In genomic region chrX:3693989-3694769, dm6 we compare ENCODE assay signal across 3 fruit fly cellular contexts.
TF ChIP-seq lines count a peak whose summit lies in the region.

No protein-coding gene starts in this region.

TF ChIP-seq in whole organism, adult, 20 proteins besides CTCF, POLR2A, EP300 and RAD21 (continued from another document):
- TF ChIP-seq pad (GFP tag; optimal IDR thresholded peaks at IDR 0.05; lab: Kevin White, UChicago) (peak; percentile 55), toe (GFP tag; optimal IDR thresholded peaks at IDR 0.05; lab: Kevin White, UChicago) (no peak)

TF ChIP-seq in whole organism, embryonic, 481 proteins besides CTCF, POLR2A, EP300 and RAD21 (continued from another document and continues in another):
- TF ChIP-seq Tbp (GFP tag; optimal IDR thresholded peaks at IDR 0.05; lab: Kevin White, UChicago) (no peak), sr (GFP tag; IDR thresholded peaks at IDR 0.05; lab: Robert Waterston, UW) (no peak), ewg (GFP tag; optimal IDR thresholded peaks at IDR 0.05; lab: Kevin White, UChicago) (peak; percentile 32), fru (optimal IDR thresholded peaks at IDR 0.05; lab: Kevin White, UChicago) (no peak), NfI (GFP tag; optimal IDR thresholded peaks at IDR 0.05; lab: Kevin White, UChicago) (peak; percentile 51), CG30020 (tag; optimal IDR thresholded peaks at IDR 0.05; lab: Kevin White, UChicago) (peak; percentile 11), gfzf (GFP tag; optimal IDR thresholded peaks at IDR 0.05; lab: Kevin White, UChicago) (no peak), CG42726 (GFP tag; IDR thresholded peaks at IDR 0.05; lab: Robert Waterston, UW; ENCODE audit: partially characterized antibody) (no peak), pfk (GFP tag; optimal IDR thresholded peaks at IDR 0.05; lab: Kevin White, UChicago) (no peak), CG7987 (GFP tag; optimal IDR thresholded peaks at IDR 0.05; lab: Kevin White, UChicago) (no peak), PHDP (tag; optimal IDR thresholded peaks at IDR 0.05; lab: Kevin White, UChicago) (peak; percentile 22), onecut (GFP tag; IDR thresholded peaks at IDR 0.05; lab: Robert Waterston, UW) (peak; percentile 13; the same call in 1 of the 2 replicates), Jarid2 (GFP tag; optimal IDR thresholded peaks at IDR 0.05; lab: Kevin White, UChicago) (no peak), run (tag; optimal IDR thresholded peaks at IDR 0.05; lab: Kevin White, UChicago) (no peak), CG1233 (GFP tag; optimal IDR thresholded peaks at IDR 0.05; lab: Kevin White, UChicago) (peak; percentile 59), CG8281 (tag; optimal IDR thresholded peaks at IDR 0.05; lab: Kevin White, UChicago) (peak; percentile 34), Side (GFP tag; optimal IDR thresholded peaks at IDR 0.05; lab: Kevin White, UChicago) (no peak), zfh1 (GFP tag; IDR thresholded peaks at IDR 0.05; lab: Robert Waterston, UW) (no peak), CG10565 (GFP tag; optimal IDR thresholded peaks at IDR 0.05; lab: Kevin White, UChicago) (no peak), Spps (tag; optimal IDR thresholded peaks at IDR 0.05; lab: Kevin White, UChicago) (peak; percentile 36), CoRest (tag; optimal IDR thresholded peaks at IDR 0.05; lab: Kevin White, UChicago) (peak; percentile 73), pzg (GFP tag; optimal IDR thresholded peaks at IDR 0.05; lab: Kevin White, UChicago) (no peak), CG8359 (GFP tag; optimal IDR thresholded peaks at IDR 0.05; lab: Kevin White, UChicago; ENCODE audit: borderline replicate concordance) (peak; percentile 24), Lim3 (GFP tag; IDR thresholded peaks at IDR 0.05; lab: Robert Waterston, UW) (no peak), Camta (GFP tag; optimal IDR thresholded peaks at IDR 0.05; lab: Kevin White, UChicago) (peak; percentile 47), CG10959 (GFP tag; IDR thresholded peaks at IDR 0.05; lab: Robert Waterston, UW) (no peak), CG3726 (GFP tag; IDR thresholded peaks at IDR 0.05; lab: Robert Waterston, UW) (no peak), nerfin-2 (GFP tag; IDR thresholded peaks at IDR 0.05; lab: Robert Waterston, UW; ENCODE audit: partially characterized antibody) (no peak), trh (GFP tag; optimal IDR thresholded peaks at IDR 0.05; lab: Kevin White, UChicago) (no peak), ham (GFP tag; IDR thresholded peaks at IDR 0.05; lab: Robert Waterston, UW) (no peak), Hey (tag; optimal IDR thresholded peaks at IDR 0.05; lab: Kevin White, UChicago) (no peak), lbe (GFP tag; optimal IDR thresholded peaks at IDR 0.05; lab: Kevin White, UChicago) (no peak), CG10462 (GFP tag; optimal IDR thresholded peaks at IDR 0.05; lab: Kevin White, UChicago) (peak; percentile 2), CG12659 (GFP tag; optimal IDR thresholded peaks at IDR 0.05; lab: Kevin White, UChicago) (peak; percentile 63), Lhr (GFP tag; optimal IDR thresholded peaks at IDR 0.05; lab: Kevin White, UChicago) (peak; percentile 4), CG12769 (tag; optimal IDR thresholded peaks at IDR 0.05; lab: Kevin White, UChicago) (peak; percentile 24), CG9215 (GFP tag; IDR thresholded peaks at IDR 0.05; lab: Robert Waterston, UW) (no peak), CG6683 (GFP tag; optimal IDR thresholded peaks at IDR 0.05; lab: Kevin White, UChicago) (no peak), CG9727 (GFP tag; optimal IDR thresholded peaks at IDR 0.05; lab: Kevin White, UChicago) (peak; percentile 80), tup (GFP tag; optimal IDR thresholded peaks at IDR 0.05; lab: Kevin White, UChicago) (no peak), NC2β (GFP tag; optimal IDR thresholded peaks at IDR 0.05; lab: Kevin White, UChicago) (peak; percentile 37), lilli (GFP tag; optimal IDR thresholded peaks at IDR 0.05; lab: Kevin White, UChicago) (peak; percentile 65), aop (GFP tag; IDR thresholded peaks at IDR 0.05; lab: Robert Waterston, UW) (no peak), nmo (GFP tag; optimal IDR thresholded peaks at IDR 0.05; lab: Kevin White, UChicago) (peak; percentile 76), Sox100B (GFP tag; optimal IDR thresholded peaks at IDR 0.05; lab: Kevin White, UChicago) (peak; percentile 83), CG14014 (GFP tag; IDR thresholded peaks at IDR 0.05; lab: Robert Waterston, UW) (no peak), CG33213 (GFP tag; optimal IDR thresholded peaks at IDR 0.05; lab: Kevin White, UChicago) (no peak), Antp (GFP tag; optimal IDR thresholded peaks at IDR 0.05; lab: Kevin White, UChicago) (peak; percentile 42), CG1832 (GFP tag; optimal IDR thresholded peaks at IDR 0.05; lab: Kevin White, UChicago) (no peak), E2f1 (GFP tag; IDR thresholded peaks at IDR 0.05; lab: Robert Waterston, UW) (0 out of 2 replicates have a peak, but pooled peaks have one; percentile 8), HmgD (GFP tag; optimal IDR thresholded peaks at IDR 0.05; lab: Kevin White, UChicago) (no peak), pnt (GFP tag; optimal IDR thresholded peaks at IDR 0.05; lab: Kevin White, UChicago) (no peak), fd64A (GFP tag; optimal IDR thresholded peaks at IDR 0.05; lab: Kevin White, UChicago) (peak; percentile 29), D19B (GFP tag; optimal IDR thresholded peaks at IDR 0.05; lab: Kevin White, UChicago) (no peak), CG5245 (GFP tag; optimal IDR thresholded peaks at IDR 0.05; lab: Kevin White, UChicago) (peak; percentile 21), dmrt11E (tag; optimal IDR thresholded peaks at IDR 0.05; lab: Kevin White, UChicago) (peak; percentile 73), CG1792 (GFP tag; optimal IDR thresholded peaks at IDR 0.05; lab: Kevin White, UChicago) (no peak), CG10979 (tag; optimal IDR thresholded peaks at IDR 0.05; lab: Kevin White, UChicago) (peak; percentile 71), CG6854 (GFP tag; optimal IDR thresholded peaks at IDR 0.05; lab: Kevin White, UChicago) (no peak), pho (GFP tag; optimal IDR thresholded peaks at IDR 0.05; lab: Kevin White, UChicago) (no peak), crc (GFP tag; optimal IDR thresholded peaks at IDR 0.05; lab: Kevin White, UChicago) (peak; percentile 7), usp (GFP tag; optimal IDR thresholded peaks at IDR 0.05; lab: Kevin White, UChicago) (no peak), lab (GFP tag; optimal IDR thresholded peaks at IDR 0.05; lab: Kevin White, UChicago) (peak; percentile 46), CG8924 (tag; optimal IDR thresholded peaks at IDR 0.05; lab: Kevin White, UChicago) (peak; percentile 75), NC2α (GFP tag; optimal IDR thresholded peaks at IDR 0.05; lab: Kevin White, UChicago) (peak; percentile 32), Hr78 (GFP tag; optimal IDR thresholded peaks at IDR 0.05; lab: Kevin White, UChicago) (peak in 1 of 2 experiments; percentile 85)

TF ChIP-seq in whole organism, prepupa, 60 proteins besides CTCF, POLR2A, EP300 and RAD21 (continued from another document):
- TF ChIP-seq Lpt (GFP tag; optimal IDR thresholded peaks at IDR 0.05; lab: Kevin White, UChicago) (peak; percentile 49), esn (GFP tag; optimal IDR thresholded peaks at IDR 0.05; lab: Kevin White, UChicago) (peak; percentile 83), Hr4 (GFP tag; optimal IDR thresholded peaks at IDR 0.05; lab: Kevin White, UChicago) (peak; percentile 83), cyc (GFP tag; optimal IDR thresholded peaks at IDR 0.05; lab: Kevin White, UChicago) (peak; percentile 70), pdm3 (GFP tag; optimal IDR thresholded peaks at IDR 0.05; lab: Kevin White, UChicago) (peak; percentile 77), achi (GFP tag; optimal IDR thresholded peaks at IDR 0.05; lab: Kevin White, UChicago) (peak; percentile 75), lz (GFP tag; optimal IDR thresholded peaks at IDR 0.05; lab: Kevin White, UChicago) (peak; percentile 75), Eip93F (GFP tag; optimal IDR thresholded peaks at IDR 0.05; lab: Kevin White, UChicago) (no peak), CG11902 (GFP tag; optimal IDR thresholded peaks at IDR 0.05; lab: Kevin White, UChicago) (peak; percentile 15), OdsH (GFP tag; optimal IDR thresholded peaks at IDR 0.05; lab: Kevin White, UChicago) (peak; percentile 79), fkh (GFP tag; optimal IDR thresholded peaks at IDR 0.05; lab: Kevin White, UChicago) (peak; percentile 68), Gug (GFP tag; IDR thresholded peaks at IDR 0.05; lab: Robert Waterston, UW) (no peak), CG31627 (GFP tag; optimal IDR thresholded peaks at IDR 0.05; lab: Kevin White, UChicago) (peak; percentile 71), salr (GFP tag; optimal IDR thresholded peaks at IDR 0.05; lab: Kevin White, UChicago) (peak in 1 of 2 experiments; percentile 84), CG7368 (GFP tag; optimal IDR thresholded peaks at IDR 0.05; lab: Kevin White, UChicago) (peak; percentile 45), CG15336 (GFP tag; IDR thresholded peaks at IDR 0.05; lab: Robert Waterston, UW) (peak; percentile 13; the same call in 1 of the 2 replicates), Ets21C (GFP tag; optimal IDR thresholded peaks at IDR 0.05; lab: Kevin White, UChicago) (peak; percentile 27), CG16779 (tag; optimal IDR thresholded peaks at IDR 0.05; lab: Kevin White, UChicago) (peak; percentile 24), CG4318 (GFP tag; optimal IDR thresholded peaks at IDR 0.05; lab: Kevin White, UChicago) (peak; percentile 76), net (GFP tag; optimal IDR thresholded peaks at IDR 0.05; lab: Kevin White, UChicago) (peak; percentile 72), Hr38 (GFP tag; optimal IDR thresholded peaks at IDR 0.05; lab: Kevin White, UChicago) (no peak), fd85E (GFP tag; optimal IDR thresholded peaks at IDR 0.05; lab: Kevin White, UChicago) (no peak), CG32006 (GFP tag; optimal IDR thresholded peaks at IDR 0.05; lab: Kevin White, UChicago) (peak; percentile 88), svp (GFP tag; lab: Kevin White, UChicago) (peak; percentile 93), Sox102F (GFP tag; optimal IDR thresholded peaks at IDR 0.05; lab: Kevin White, UChicago) (peak; percentile 69), dac (GFP tag; optimal IDR thresholded peaks at IDR 0.05; lab: Kevin White, UChicago) (peak; percentile 70), eg (GFP tag; IDR thresholded peaks at IDR 0.05; lab: Robert Waterston, UW) (peak; percentile 58; the same call in 1 of the 3 replicates), CG6792 (GFP tag; optimal IDR thresholded peaks at IDR 0.05; lab: Kevin White, UChicago) (peak; percentile 71), vri (GFP tag; optimal IDR thresholded peaks at IDR 0.05; lab: Kevin White, UChicago) (peak; percentile 40), CG6854 (GFP tag; optimal IDR thresholded peaks at IDR 0.05; lab: Kevin White, UChicago) (no peak), topi (GFP tag; optimal IDR thresholded peaks at IDR 0.05; lab: Kevin White, UChicago) (peak; percentile 79), Blimp-1 (GFP tag; optimal IDR thresholded peaks at IDR 0.05; lab: Kevin White, UChicago) (peak; percentile 12), fd59A (GFP tag; optimal IDR thresholded peaks at IDR 0.05; lab: Kevin White, UChicago) (peak; percentile 76), CG10631 (GFP tag; optimal IDR thresholded peaks at IDR 0.05; lab: Kevin White, UChicago) (peak; percentile 81), CG10669 (GFP tag; optimal IDR thresholded peaks at IDR 0.05; lab: Kevin White, UChicago) (peak; percentile 64), CG6808 (GFP tag; optimal IDR thresholded peaks at IDR 0.05; lab: Kevin White, UChicago) (peak; percentile 57), Sox14 (GFP tag; optimal IDR thresholded peaks at IDR 0.05; lab: Kevin White, UChicago) (peak; percentile 70), spab (GFP tag; optimal IDR thresholded peaks at IDR 0.05; lab: Kevin White, UChicago) (peak; percentile 58), CG8632 (GFP tag; optimal IDR thresholded peaks at IDR 0.05; lab: Kevin White, UChicago) (peak; percentile 63), Smox (GFP tag; optimal IDR thresholded peaks at IDR 0.05; lab: Kevin White, UChicago) (peak; percentile 77), Met (GFP tag; optimal IDR thresholded peaks at IDR 0.05; lab: Kevin White, UChicago) (peak; percentile 82)
